Comparison of ENCODE assay signal across 2 fruit fly cellular contexts in the genomic region with DNA sequence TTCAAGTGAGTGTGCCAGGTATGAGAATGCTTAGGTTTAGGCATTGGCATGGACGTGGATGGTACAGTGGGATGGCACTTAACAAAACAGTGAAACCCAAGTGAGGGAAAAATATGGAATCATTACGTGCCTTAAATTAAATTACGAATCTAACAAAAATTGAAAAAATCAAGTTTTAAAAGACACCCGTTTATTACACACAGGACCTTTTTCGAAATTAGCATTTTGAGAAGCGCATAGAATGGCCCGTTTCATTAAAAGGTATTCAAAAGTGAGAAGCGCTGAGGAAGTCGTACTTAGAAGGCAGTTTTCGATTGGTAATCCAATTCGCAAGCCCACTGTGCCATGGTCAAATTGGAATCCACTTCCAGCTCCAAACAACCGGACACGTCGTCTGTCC.
TF ChIP-seq lines count a peak whose summit lies in the region.

No protein-coding gene starts in this region.

- no peak for TF ChIP-seq CTCF in whole organism, embryonic (GFP tag; optimal IDR thresholded peaks at IDR 0.05; lab: Kevin White, UChicago)

TF ChIP-seq in whole organism, embryonic, 481 proteins besides CTCF, POLR2A, EP300 and RAD21 (continues in another document):
- TF ChIP-seq CG10274 (GFP tag; optimal IDR thresholded peaks at IDR 0.05; lab: Kevin White, UChicago): no peak
- TF ChIP-seq CG6254 (GFP tag; optimal IDR thresholded peaks at IDR 0.05; lab: Kevin White, UChicago): no peak
- TF ChIP-seq yki (optimal IDR thresholded peaks at IDR 0.05; lab: Kevin White, UChicago): no peak
- TF ChIP-seq CG13287 (GFP tag; IDR thresholded peaks at IDR 0.05; lab: Robert Waterston, UW; ENCODE audit: partially characterized antibody): no peak
- TF ChIP-seq D19A (tag; optimal IDR thresholded peaks at IDR 0.05; lab: Kevin White, UChicago): peak; percentile 22
- TF ChIP-seq CG11695 (GFP tag; IDR thresholded peaks at IDR 0.05; lab: Robert Waterston, UW): no peak
- no peak for TF ChIP-seq oc (tag; optimal IDR thresholded peaks at IDR 0.05; lab: Kevin White, UChicago)
- no peak for TF ChIP-seq CG12104 (GFP tag; optimal IDR thresholded peaks at IDR 0.05; lab: Kevin White, UChicago)
- no peak for TF ChIP-seq ttk (GFP tag; IDR thresholded peaks at IDR 0.05; lab: Robert Waterston, UW)
- no peak for TF ChIP-seq CG14014 (GFP tag; IDR thresholded peaks at IDR 0.05; lab: Robert Waterston, UW)
- no peak for TF ChIP-seq Mrtf (GFP tag; IDR thresholded peaks at IDR 0.05; lab: Robert Waterston, UW)
- no peak for TF ChIP-seq lilli (GFP tag; optimal IDR thresholded peaks at IDR 0.05; lab: Kevin White, UChicago)
- no peak for TF ChIP-seq so (GFP tag; IDR thresholded peaks at IDR 0.05; lab: Robert Waterston, UW)
- no peak for TF ChIP-seq Bgb (GFP tag; IDR thresholded peaks at IDR 0.05; lab: Robert Waterston, UW; ENCODE audit: partially characterized antibody)
- no peak for TF ChIP-seq kay (GFP tag; optimal IDR thresholded peaks at IDR 0.05; lab: Kevin White, UChicago)
- no peak for TF ChIP-seq Kr (GFP tag; optimal IDR thresholded peaks at IDR 0.05; lab: Kevin White, UChicago)
- TF ChIP-seq esg (GFP tag; conservative IDR thresholded peaks at IDR 0.05; lab: Robert Waterston, UW): no peak
- no peak for TF ChIP-seq NK7.1 (GFP tag; optimal IDR thresholded peaks at IDR 0.05; lab: Kevin White, UChicago)
- no peak for TF ChIP-seq fru (optimal IDR thresholded peaks at IDR 0.05; lab: Kevin White, UChicago)
- TF ChIP-seq jigr1 (GFP tag; IDR thresholded peaks at IDR 0.05; lab: Robert Waterston, UW): no peak
- TF ChIP-seq CG15269 (tag; optimal IDR thresholded peaks at IDR 0.05; lab: Kevin White, UChicago): no peak
- 0 out of 3 replicates have a peak, but pooled peaks have one; percentile 18 for TF ChIP-seq CG17361 (GFP tag; IDR thresholded peaks at IDR 0.05; lab: Robert Waterston, UW)
- TF ChIP-seq gcm (GFP tag; optimal IDR thresholded peaks at IDR 0.05; lab: Kevin White, UChicago): no peak
- TF ChIP-seq maf-S (GFP tag; optimal IDR thresholded peaks at IDR 0.05; lab: Kevin White, UChicago): no peak
- TF ChIP-seq mirr (GFP tag; optimal IDR thresholded peaks at IDR 0.05; lab: Kevin White, UChicago): no peak
- no peak for TF ChIP-seq sc (optimal IDR thresholded peaks at IDR 0.05; lab: Kevin White, UChicago)
- no peak for TF ChIP-seq sc (GFP tag; optimal IDR thresholded peaks at IDR 0.05; lab: Kevin White, UChicago)
- TF ChIP-seq z (GFP tag; IDR thresholded peaks at IDR 0.05; lab: Robert Waterston, UW): no peak
- no peak for TF ChIP-seq fd102C (GFP tag; optimal IDR thresholded peaks at IDR 0.05; lab: Kevin White, UChicago)
- no peak for TF ChIP-seq repo (GFP tag; optimal IDR thresholded peaks at IDR 0.05; lab: Kevin White, UChicago)
- TF ChIP-seq CG10267 (tag; optimal IDR thresholded peaks at IDR 0.05; lab: Kevin White, UChicago): peak; percentile 15
- TF ChIP-seq CG14441 (GFP tag; IDR thresholded peaks at IDR 0.05; lab: Robert Waterston, UW): no peak
- peak; percentile 46 for TF ChIP-seq CG18262 (tag; optimal IDR thresholded peaks at IDR 0.05; lab: Kevin White, UChicago)
- peak; percentile 4 for TF ChIP-seq gem (tag; optimal IDR thresholded peaks at IDR 0.05; lab: Kevin White, UChicago)
- no peak for TF ChIP-seq D (optimal IDR thresholded peaks at IDR 0.05; lab: Kevin White, UChicago)
- TF ChIP-seq D (GFP tag; optimal IDR thresholded peaks at IDR 0.05; lab: Kevin White, UChicago): no peak
- TF ChIP-seq sim (GFP tag; IDR thresholded peaks at IDR 0.05; lab: Robert Waterston, UW): no peak
- TF ChIP-seq Hsf (GFP tag; optimal IDR thresholded peaks at IDR 0.05; lab: Kevin White, UChicago): no peak
- peak; percentile 22; the same call in 1 of the 2 replicates for TF ChIP-seq Xrp1 (GFP tag; IDR thresholded peaks at IDR 0.05; lab: Robert Waterston, UW)
- peak; percentile 81 for TF ChIP-seq CG17829 (tag; optimal IDR thresholded peaks at IDR 0.05; lab: Kevin White, UChicago)
- TF ChIP-seq lola (GFP tag; optimal IDR thresholded peaks at IDR 0.05; lab: Kevin White, UChicago): peak in 1 of 3 experiments; percentile 4
- TF ChIP-seq CG6654 (GFP tag; optimal IDR thresholded peaks at IDR 0.05; lab: Kevin White, UChicago): no peak
- no peak for TF ChIP-seq NC2β (GFP tag; optimal IDR thresholded peaks at IDR 0.05; lab: Kevin White, UChicago)
- TF ChIP-seq Ets65A (GFP tag; lab: Kevin White, UChicago): no peak
- no peak for TF ChIP-seq wor (GFP tag; IDR thresholded peaks at IDR 0.05; lab: Robert Waterston, UW)
- TF ChIP-seq CG3726 (GFP tag; IDR thresholded peaks at IDR 0.05; lab: Robert Waterston, UW): no peak

TF ChIP-seq in whole organism, prepupa, 60 proteins besides CTCF, POLR2A, EP300 and RAD21:
- TF ChIP-seq Hr39 (GFP tag; optimal IDR thresholded peaks at IDR 0.05; lab: Kevin White, UChicago): no peak
- TF ChIP-seq svp (GFP tag; lab: Kevin White, UChicago): peak; percentile 57
